Worm (Caenorhabditis elegans) whole organism, L4/young adult: ENCODE results near the gene srh-56.

Experiments used
- W03F9.2 ChIP-seq: fragments of 150-350 bp; optimal IDR thresholded peaks from 2 replicates; lab custom pipeline; 2014; ENCODE audit warnings: missing biosample characterization, missing genetic modification characterization
- dao-5 ChIP-seq: sonication (generic microtip); optimal IDR thresholded peaks from 2 replicates; lab custom pipeline; 2016; ENCODE audit warnings: missing genotype, missing genetic modification characterization, moderate library complexity, missing compliant biosample characterization
- him-1 ChIP-seq: sonication (generic microtip); optimal IDR thresholded peaks from 2 replicates; lab custom pipeline; 2016; ENCODE audit warnings: missing genotype, missing genetic modification reagents, missing genetic modification characterization, missing compliant biosample characterization

DNA sequence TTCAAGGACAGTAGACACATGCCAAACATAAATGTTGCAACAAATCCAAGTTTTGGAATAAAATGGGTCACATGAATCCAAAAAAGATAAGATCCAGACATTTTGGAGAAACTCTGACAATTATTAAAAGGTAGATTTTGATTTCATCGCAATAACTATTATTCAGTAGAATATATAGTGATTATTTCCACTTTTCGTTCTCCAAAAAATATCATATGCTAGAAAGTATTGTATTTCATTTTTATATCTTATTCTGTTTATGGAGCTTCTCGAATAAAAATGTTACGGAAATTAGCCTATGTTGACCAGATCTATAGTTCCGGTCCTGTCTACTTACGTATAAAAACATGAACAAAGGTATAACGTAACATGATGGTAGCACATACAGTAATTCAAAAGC, 44.6 kb upstream of the srh-56 start, which contains the start of gene str-13:
- TF ChIP-seq him-1 (tag; lab: Kevin White, UChicago): no peak
- no peak for TF ChIP-seq dao-5
- no peak for TF ChIP-seq W03F9.2 (tag; lab: Kevin White, UChicago)
